Worm (Caenorhabditis elegans) whole organism, young adult: ENCODE measurements around the gene tomm-40.

ENCODE experiments used
- akir-1 ChIP-seq: fragments of 200-800 bp; sonication (Bioruptor generic); optimal IDR thresholded peaks from 2 replicates; lab custom pipeline; 2018; ENCODE audit warnings: mild to moderate bottlenecking, missing genetic modification characterization, moderate library complexity, missing compliant biosample characterization
- lir-1 ChIP-seq: fragments of 200-800 bp; sonication (Bioruptor generic); conservative IDR thresholded peaks from 2 replicates; pipeline ENCODE4 v1.3.6; 2022; ENCODE audit warnings: missing genetic modification reagents, missing genetic modification characterization, missing compliant biosample characterization
- unc-130 ChIP-seq: sonication (generic microtip); optimal IDR thresholded peaks from 2 replicates; lab custom pipeline; 2016; ENCODE audit warnings: missing genetic modification reagents, missing genetic modification characterization, missing compliant biosample characterization
- unc-62 ChIP-seq: fragments of 150-350 bp; optimal IDR thresholded peaks from 2 replicates; lab custom pipeline; 2014; ENCODE audit warnings: missing biosample characterization, missing genetic modification reagents, missing genetic modification characterization

- no peak for TF ChIP-seq lir-1 (GFP tag; lab: Robert Waterston, UW)
- no peak for TF ChIP-seq unc-62 (GFP tag; lab: Kevin White, UChicago)
- TF ChIP-seq akir-1, result no peak
- no peak for TF ChIP-seq unc-130 (GFP tag; lab: Kevin White, UChicago)
Measured at ce11 chrII:9017628-9018027, 44.3 kb upstream of the tomm-40 start.
